Fruit fly (Drosophila melanogaster) whole organism, embryonic: Measurements from ENCODE around the gene Sas-6.
A peak's percentile ranks its signal among the peaks of the same experiment; 100 is the strongest.

Source experiments
- ATbp ChIP-seq: fragments of 200-800 bp; sonication (Bioruptor generic); optimal IDR thresholded peaks from 2 replicates; lab custom pipeline; 2017; ENCODE audit warnings: missing biosample characterization, mild to moderate bottlenecking, missing genetic modification characterization, missing genetic modification reagents
- Adf1 ChIP-seq: fragments of 200-800 bp; sonication (Bioruptor generic); IDR thresholded peaks from 2 replicates; pipeline ENCODE4 v1.3.6; 2022; ENCODE audit warnings: missing biosample characterization, missing genetic modification characterization
- CG10147 ChIP-seq: fragments of 200-800 bp; sonication (Bioruptor generic); optimal IDR thresholded peaks from 2 replicates; lab custom pipeline; 2019; ENCODE audit warnings: missing biosample characterization, mild to moderate bottlenecking, missing genetic modification characterization, moderate library complexity
- CG10543 ChIP-seq: fragments of 200-800 bp; sonication (Bioruptor generic); optimal IDR thresholded peaks from 3 replicates; lab custom pipeline; 2017; ENCODE audit warnings: missing biosample characterization, mild to moderate bottlenecking, missing genetic modification characterization, moderate library complexity
- CG10654 ChIP-seq: fragments of 200-800 bp; sonication (Bioruptor generic); optimal IDR thresholded peaks from 2 replicates; lab custom pipeline; 2016; ENCODE audit warnings: missing biosample characterization, missing genetic modification characterization
- CG11695 ChIP-seq: fragments of 200-800 bp; sonication (Bioruptor generic); IDR thresholded peaks from 3 replicates; pipeline ENCODE4 v1.3.6; 2022; ENCODE audit warnings: missing biosample characterization, missing genetic modification characterization
- CG12219 ChIP-seq: fragments of 200-800 bp; sonication (Bioruptor generic); optimal IDR thresholded peaks from 3 replicates; lab custom pipeline; 2018; ENCODE audit warnings: missing biosample characterization, mild to moderate bottlenecking, missing genetic modification characterization
- CG12744 ChIP-seq: fragments of 200-800 bp; sonication (Bioruptor generic); optimal IDR thresholded peaks from 2 replicates; lab custom pipeline; 2016; ENCODE audit warnings: missing biosample characterization, missing genetic modification characterization
- CG14965 ChIP-seq: fragments of 200-800 bp; sonication (Bioruptor generic); optimal IDR thresholded peaks from 2 replicates; lab custom pipeline; 2016; ENCODE audit warnings: missing biosample characterization, missing genetic modification characterization, borderline replicate concordance
- CG15479 ChIP-seq: fragments of 200-800 bp; sonication (Bioruptor generic); optimal IDR thresholded peaks from 3 replicates; lab custom pipeline; 2019; ENCODE audit warnings: missing biosample characterization, mild to moderate bottlenecking, missing genetic modification characterization, moderate library complexity
- CG1603 ChIP-seq: fragments of 200-800 bp; sonication (Bioruptor generic); optimal IDR thresholded peaks from 2 replicates; lab custom pipeline; 2019; ENCODE audit warnings: missing biosample characterization, mild to moderate bottlenecking, missing genetic modification characterization, moderate library complexity
- CG16813 ChIP-seq: fragments of 200-800 bp; sonication (Bioruptor generic); IDR thresholded peaks from 3 replicates; pipeline ENCODE4 v1.3.6; 2022; ENCODE audit warnings: missing biosample characterization, missing genetic modification characterization; ENCODE audit not compliant: partially characterized antibody
- CG16815 ChIP-seq: fragments of 200-800 bp; sonication (Bioruptor generic); optimal IDR thresholded peaks from 3 replicates; lab custom pipeline; 2017; ENCODE audit warnings: missing biosample characterization, mild to moderate bottlenecking, missing genetic modification characterization
- CG17186 ChIP-seq: fragments of 200-800 bp; sonication (Bioruptor generic); optimal IDR thresholded peaks from 3 replicates; lab custom pipeline; 2017; ENCODE audit warnings: missing biosample characterization, missing genetic modification reagents, missing genetic modification characterization
- CG2120 ChIP-seq: fragments of 200-800 bp; sonication (Bioruptor generic); optimal IDR thresholded peaks from 3 replicates; lab custom pipeline; 2016; ENCODE audit warnings: missing biosample characterization, missing genetic modification characterization
- CG2678 ChIP-seq: fragments of 200-800 bp; sonication (Bioruptor generic); optimal IDR thresholded peaks from 3 replicates; lab custom pipeline; 2019; ENCODE audit warnings: missing biosample characterization, mild to moderate bottlenecking, missing genetic modification characterization, moderate library complexity
- CG30403 ChIP-seq: fragments of 200-800 bp; sonication (Bioruptor generic); optimal IDR thresholded peaks from 3 replicates; lab custom pipeline; 2016; ENCODE audit warnings: missing biosample characterization, missing genetic modification characterization
- CG3407 ChIP-seq: fragments of 200-800 bp; sonication (Bioruptor generic); optimal IDR thresholded peaks from 2 replicates; lab custom pipeline; 2018; ENCODE audit warnings: missing biosample characterization, mild to moderate bottlenecking, missing genetic modification characterization
- CG34376 ChIP-seq: fragments of 200-800 bp; sonication (Bioruptor generic); optimal IDR thresholded peaks from 2 replicates; lab custom pipeline; 2018; ENCODE audit warnings: missing biosample characterization, mild to moderate bottlenecking, missing genetic modification characterization
- CG6854 ChIP-seq: fragments of 200-800 bp; sonication (Bioruptor generic); optimal IDR thresholded peaks from 3 replicates; lab custom pipeline; 2017; ENCODE audit warnings: missing biosample characterization, mild to moderate bottlenecking, missing genetic modification characterization
- CTCF ChIP-seq: fragments of 200-800 bp; sonication (Bioruptor generic); optimal IDR thresholded peaks from 2 replicates; lab custom pipeline; 2017; ENCODE audit warnings: missing biosample characterization, mild to moderate bottlenecking, missing genetic modification characterization, moderate library complexity
- D ChIP-seq, 2 experiments: fragments of 200-800 bp in 1 of 2; fragments of >200 bp in 1 of 2; sonication (Bioruptor generic) in 1 of 2; optimal IDR thresholded peaks; 2 replicates in 1 of 2; 3 replicates in 1 of 2; lab custom pipeline; 2017; ENCODE audit warnings: mild to moderate bottlenecking in 1 of 2, missing biosample characterization in 1 of 2, missing genetic modification characterization in 1 of 2, missing genetic modification reagents in 1 of 2
- Deaf1 ChIP-seq: fragments of 200-800 bp; optimal IDR thresholded peaks from 3 replicates; lab custom pipeline; 2019; ENCODE audit warnings: missing biosample characterization, mild to moderate bottlenecking, missing genetic modification characterization, moderate library complexity
- Dfd ChIP-seq, 2 experiments: fragments of >200 bp; optimal IDR thresholded peaks; 2 replicates each; lab custom pipeline; 2017; ENCODE audit warnings: missing biosample characterization in 2 of 2, missing genetic modification characterization in 2 of 2
- E2f2 ChIP-seq: fragments of 200-800 bp; sonication (Bioruptor generic); IDR thresholded peaks from 2 replicates; pipeline ENCODE4 v1.3.6; 2022; ENCODE audit warnings: missing biosample characterization, missing genetic modification characterization
- HLH3B ChIP-seq: fragments of 200-800 bp; sonication (Bioruptor generic); IDR thresholded peaks from 2 replicates; pipeline ENCODE4 v1.3.6; 2022; ENCODE audit warnings: missing biosample characterization, missing genetic modification characterization
- Meics ChIP-seq: fragments of 200-800 bp; sonication (Bioruptor generic); optimal IDR thresholded peaks from 2 replicates; lab custom pipeline; 2017; ENCODE audit warnings: missing biosample characterization, mild to moderate bottlenecking, missing genetic modification characterization
- NC2β ChIP-seq: fragments of 200-800 bp; sonication (Bioruptor generic); optimal IDR thresholded peaks from 2 replicates; lab custom pipeline; 2016; ENCODE audit warnings: missing biosample characterization, missing genetic modification characterization
- Nf-YB ChIP-seq: fragments of 200-800 bp; sonication (Bioruptor generic); optimal IDR thresholded peaks from 3 replicates; lab custom pipeline; 2019; ENCODE audit warnings: missing biosample characterization, mild to moderate bottlenecking, missing genetic modification characterization, moderate library complexity
- Nf-YC ChIP-seq: fragments of 200-800 bp; optimal IDR thresholded peaks from 3 replicates; lab custom pipeline; 2019; ENCODE audit warnings: missing biosample characterization, mild to moderate bottlenecking, missing genetic modification characterization, moderate library complexity
- YL-1 ChIP-seq: fragments of 200-800 bp; sonication (Bioruptor generic); optimal IDR thresholded peaks from 3 replicates; lab custom pipeline; 2017; ENCODE audit warnings: missing biosample characterization, mild to moderate bottlenecking, missing genetic modification characterization
- ac ChIP-seq: fragments of 200-800 bp; sonication (Bioruptor generic); optimal IDR thresholded peaks from 3 replicates; lab custom pipeline; 2017; ENCODE audit warnings: missing biosample characterization, mild to moderate bottlenecking, missing genetic modification characterization
- amos ChIP-seq: fragments of 200-800 bp; sonication (Bioruptor generic); IDR thresholded peaks from 2 replicates; pipeline ENCODE4 v1.3.6; 2022; ENCODE audit warnings: missing biosample characterization, missing genetic modification characterization; ENCODE audit not compliant: partially characterized antibody
- ap ChIP-seq: fragments of 200-800 bp; sonication (Bioruptor generic); IDR thresholded peaks from 2 replicates; pipeline ENCODE4 v1.3.6; 2022; ENCODE audit warnings: missing biosample characterization, missing genetic modification characterization
- ase ChIP-seq: fragments of 200-800 bp; sonication (Bioruptor generic); IDR thresholded peaks from 3 replicates; pipeline ENCODE4 v1.3.6; 2022; ENCODE audit warnings: missing biosample characterization, missing genetic modification characterization
- az2 ChIP-seq: fragments of 200-800 bp; sonication (Bioruptor generic); optimal IDR thresholded peaks from 3 replicates; lab custom pipeline; 2016; ENCODE audit warnings: missing biosample characterization, missing genetic modification characterization
- fd102C ChIP-seq: fragments of 200-800 bp; sonication (Bioruptor generic); optimal IDR thresholded peaks from 2 replicates; lab custom pipeline; 2018; ENCODE audit warnings: missing biosample characterization, mild to moderate bottlenecking, missing genetic modification characterization, moderate library complexity
- gce ChIP-seq: fragments of 200-800 bp; sonication (Bioruptor generic); IDR thresholded peaks from 3 replicates; pipeline ENCODE4 v1.3.6; 2022; ENCODE audit warnings: missing biosample characterization, missing genetic modification characterization
- mam ChIP-seq: fragments of 200-800 bp; sonication (Bioruptor generic); optimal IDR thresholded peaks from 3 replicates; lab custom pipeline; 2016; ENCODE audit warnings: missing biosample characterization, missing genetic modification characterization
- mirr ChIP-seq: fragments of 200-800 bp; sonication (Bioruptor generic); optimal IDR thresholded peaks from 3 replicates; lab custom pipeline; 2018; ENCODE audit warnings: missing biosample characterization, mild to moderate bottlenecking, missing genetic modification characterization
- odd ChIP-seq: fragments of 200-800 bp; sonication (Bioruptor generic); optimal IDR thresholded peaks from 2 replicates; lab custom pipeline; 2017; ENCODE audit warnings: missing biosample characterization, mild to moderate bottlenecking, missing genetic modification characterization
- onecut ChIP-seq: fragments of 200-800 bp; sonication (Bioruptor generic); IDR thresholded peaks from 2 replicates; pipeline ENCODE4 v1.3.6; 2022; ENCODE audit warnings: missing biosample characterization, missing genetic modification characterization
- pan ChIP-seq, 4 experiments: fragments of >200 bp in 3 of 4; fragments of 200-800 bp in 1 of 4; sonication (Bioruptor generic) in 1 of 4; optimal IDR thresholded peaks in 3 of 4; IDR thresholded peaks in 1 of 4; 2 replicates each; pipeline versions ENCODE4 v1.3.6 to Lab custom; 2017 to 2022; ENCODE audit warnings: missing biosample characterization in 2 of 4, missing genetic modification characterization in 2 of 4, mixed read lengths in 1 of 4
- pnt ChIP-seq: fragments of 200-800 bp; sonication (Bioruptor generic); optimal IDR thresholded peaks from 3 replicates; lab custom pipeline; 2016; ENCODE audit warnings: missing biosample characterization, missing genetic modification characterization
- pros ChIP-seq: fragments of 200-800 bp; sonication (Bioruptor generic); optimal IDR thresholded peaks from 3 replicates; lab custom pipeline; 2019; ENCODE audit warnings: missing biosample characterization, mild to moderate bottlenecking, missing genetic modification characterization, moderate library complexity
- sob ChIP-seq: fragments of 200-800 bp; sonication (Bioruptor generic); IDR thresholded peaks from 2 replicates; pipeline ENCODE4 v1.3.6; 2022; ENCODE audit warnings: missing biosample characterization, missing genetic modification characterization
- tx ChIP-seq: fragments of 200-800 bp; sonication (Bioruptor generic); optimal IDR thresholded peaks from 2 replicates; lab custom pipeline; 2016; ENCODE audit warnings: missing biosample characterization, missing genetic modification characterization
- wek ChIP-seq: fragments of 200-800 bp; sonication (Bioruptor generic); optimal IDR thresholded peaks from 3 replicates; lab custom pipeline; 2018; ENCODE audit warnings: missing biosample characterization, mild to moderate bottlenecking, missing genetic modification characterization, moderate library complexity

Sas-6 gene

dm6 chr3R:30021559-30022451 is 26.6 kb downstream of the Sas-6 start, which contains the start of gene Mgat2 (continued):
- TF ChIP-seq az2 (GFP tag; lab: Kevin White, UChicago): no peak
- peak; percentile 85 for TF ChIP-seq amos (GFP tag; lab: Robert Waterston, UW)
- TF ChIP-seq CG17186 (GFP tag; lab: Kevin White, UChicago): peak; percentile 24
- TF ChIP-seq ase: no peak
- TF ChIP-seq sob (GFP tag; lab: Robert Waterston, UW): peak; percentile 37; the same call in 1 of the 2 replicates
- no peak for TF ChIP-seq mam (GFP tag; lab: Kevin White, UChicago)
- peak; percentile 51 for TF ChIP-seq ac (GFP tag; lab: Kevin White, UChicago)
- no peak for TF ChIP-seq CG10654 (GFP tag; lab: Kevin White, UChicago)
- TF ChIP-seq CG2678: no peak
- peak; percentile 59 for TF ChIP-seq CG15479
- no peak for TF ChIP-seq pan (optimal IDR thresholded peaks at IDR 0.05; lab: Kevin White, UChicago)
- TF ChIP-seq pan (GFP tag; optimal IDR thresholded peaks at IDR 0.05 in 1 of 2, IDR thresholded peaks at IDR 0.05 in 1 of 2): no peak
- peak; percentile 59 for TF ChIP-seq CG12219 (GFP tag; lab: Kevin White, UChicago)
- TF ChIP-seq YL-1: peak; percentile 65
- peak; percentile 84 for TF ChIP-seq CG34376 (GFP tag; lab: Kevin White, UChicago)
- TF ChIP-seq Deaf1: peak; percentile 81
- peak; percentile 41 for TF ChIP-seq NC2β (GFP tag; lab: Kevin White, UChicago)
- peak; percentile 30; the same call in 1 of the 3 replicates for TF ChIP-seq CG11695 (GFP tag; lab: Robert Waterston, UW)
- no peak for TF ChIP-seq tx
- TF ChIP-seq CG1603 (tag; lab: Kevin White, UChicago): peak; percentile 44
- peak; percentile 94 for TF ChIP-seq onecut
- TF ChIP-seq CG3407: no peak
- TF ChIP-seq pros (GFP tag; lab: Kevin White, UChicago): peak; percentile 62
- TF ChIP-seq Meics: no peak
- peak; percentile 69 for TF ChIP-seq odd (GFP tag; lab: Kevin White, UChicago)
- no peak for TF ChIP-seq CG2120 (GFP tag; lab: Kevin White, UChicago)
- TF ChIP-seq CG14965: peak; percentile 15
- TF ChIP-seq CG16815 (GFP tag; lab: Kevin White, UChicago): no peak
- TF ChIP-seq fd102C (GFP tag; lab: Kevin White, UChicago): no peak
- TF ChIP-seq E2f2 (GFP tag; lab: Robert Waterston, UW): peak; percentile 85
- TF ChIP-seq CG12744 (GFP tag; lab: Kevin White, UChicago): no peak
- TF ChIP-seq CTCF (GFP tag; lab: Kevin White, UChicago): no peak
- TF ChIP-seq Nf-YB: peak; percentile 57
- no peak for TF ChIP-seq Dfd (GFP tag; optimal IDR thresholded peaks at IDR 0.05; lab: Kevin White, UChicago)
- TF ChIP-seq Adf1 (GFP tag; lab: Robert Waterston, UW): peak; percentile 61; the same call in 1 of the 2 replicates
- peak; percentile 44 for TF ChIP-seq CG10147 (GFP tag; lab: Kevin White, UChicago)
- no peak for TF ChIP-seq HLH3B (GFP tag; lab: Robert Waterston, UW)
- peak; percentile 70 for TF ChIP-seq wek (GFP tag; lab: Kevin White, UChicago)
- no peak for TF ChIP-seq pnt (GFP tag; lab: Kevin White, UChicago)
- TF ChIP-seq CG10543 (GFP tag; lab: Kevin White, UChicago): peak; percentile 77
- peak; percentile 79 for TF ChIP-seq CG16813 (GFP tag; lab: Robert Waterston, UW)
- TF ChIP-seq Nf-YC (tag; lab: Kevin White, UChicago): peak; percentile 55
- TF ChIP-seq gce (GFP tag; lab: Robert Waterston, UW): peak; percentile 31; the same call in 1 of the 3 replicates
- TF ChIP-seq D (optimal IDR thresholded peaks at IDR 0.05; lab: Kevin White, UChicago): no peak
- no peak for TF ChIP-seq D (GFP tag; optimal IDR thresholded peaks at IDR 0.05; lab: Kevin White, UChicago)
- TF ChIP-seq ap (GFP tag; lab: Robert Waterston, UW): no peak
- TF ChIP-seq mirr: peak; percentile 74
- no peak for TF ChIP-seq CG30403 (GFP tag; lab: Kevin White, UChicago)
- TF ChIP-seq CG6854 (GFP tag; lab: Kevin White, UChicago): peak; percentile 66
- TF ChIP-seq ATbp (GFP tag; lab: Kevin White, UChicago): peak; percentile 1
